Worm (Caenorhabditis elegans): ENCODE results near the gene tank-1.

Gene tank-1

DNA sequence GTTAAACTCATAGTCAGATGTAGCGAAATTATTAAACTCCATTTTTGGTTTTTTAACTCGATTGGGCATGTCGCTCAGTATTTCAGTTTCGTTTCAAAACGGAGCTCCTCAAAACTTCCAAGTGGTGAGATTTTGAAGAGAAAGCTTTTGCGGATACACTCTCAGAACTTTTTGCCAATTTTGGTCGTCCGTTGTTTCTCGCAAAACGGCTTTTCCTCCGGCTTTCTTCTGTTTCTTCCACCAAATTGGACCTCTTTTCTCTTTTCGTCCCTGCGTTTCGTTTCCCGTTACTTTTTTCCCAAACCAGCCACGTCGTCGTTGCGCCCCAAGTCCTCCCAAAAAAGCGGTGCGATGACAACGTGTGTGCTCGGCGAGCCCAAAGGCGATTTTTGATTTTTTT, 25.5 kb downstream of the tank-1 start, which contains the start of gene C39F7.1:
Gene C39F7.1, plus strand, starts transcription at position 301 of the 400 bp plus-strand sequence.
- TF ChIP-seq daf-8 (GFP tag; IDR thresholded peaks at IDR 0.05) (no peak), unc-130 (GFP tag; optimal IDR thresholded peaks at IDR 0.05) (no peak), php-3 (GFP tag; IDR thresholded peaks at IDR 0.05) (no peak), nhr-25 (tag; optimal IDR thresholded peaks at IDR 0.05; ENCODE audit: borderline replicate concordance, insufficient read depth) (no peak), arid-1 (GFP tag; conservative IDR thresholded peaks at IDR 0.05) (no peak), mdl-1 (tag; optimal IDR thresholded peaks at IDR 0.05) (no peak), dmd-9 (GFP tag; IDR thresholded peaks at IDR 0.05) (no peak), mxl-2 (GFP tag; conservative IDR thresholded peaks at IDR 0.05) (no peak)

DNA sequence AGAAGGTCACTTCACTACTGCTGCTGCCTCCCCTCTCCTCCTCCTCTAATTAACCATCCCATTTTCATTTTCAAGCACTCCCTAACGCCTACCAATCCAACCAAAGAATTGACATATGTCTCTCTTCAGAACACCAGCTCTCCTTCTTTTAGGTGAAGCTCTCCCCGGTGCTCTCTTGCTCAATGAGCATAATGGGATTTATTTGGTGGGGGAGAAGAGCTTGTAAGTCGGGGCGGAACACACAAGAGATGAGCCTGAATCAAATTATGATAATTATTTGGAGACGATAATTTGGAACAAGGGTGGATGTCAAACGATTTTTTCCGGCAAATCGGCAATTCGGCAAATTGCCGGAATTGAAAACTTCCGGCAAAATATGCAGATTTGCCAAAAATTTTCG, 32.7 kb downstream of the tank-1 start:
- no peak for TF ChIP-seq rbr-2 (tag; optimal IDR thresholded peaks at IDR 0.05)
- TF ChIP-seq aha-1 (tag) = peak; percentile 1

DNA sequence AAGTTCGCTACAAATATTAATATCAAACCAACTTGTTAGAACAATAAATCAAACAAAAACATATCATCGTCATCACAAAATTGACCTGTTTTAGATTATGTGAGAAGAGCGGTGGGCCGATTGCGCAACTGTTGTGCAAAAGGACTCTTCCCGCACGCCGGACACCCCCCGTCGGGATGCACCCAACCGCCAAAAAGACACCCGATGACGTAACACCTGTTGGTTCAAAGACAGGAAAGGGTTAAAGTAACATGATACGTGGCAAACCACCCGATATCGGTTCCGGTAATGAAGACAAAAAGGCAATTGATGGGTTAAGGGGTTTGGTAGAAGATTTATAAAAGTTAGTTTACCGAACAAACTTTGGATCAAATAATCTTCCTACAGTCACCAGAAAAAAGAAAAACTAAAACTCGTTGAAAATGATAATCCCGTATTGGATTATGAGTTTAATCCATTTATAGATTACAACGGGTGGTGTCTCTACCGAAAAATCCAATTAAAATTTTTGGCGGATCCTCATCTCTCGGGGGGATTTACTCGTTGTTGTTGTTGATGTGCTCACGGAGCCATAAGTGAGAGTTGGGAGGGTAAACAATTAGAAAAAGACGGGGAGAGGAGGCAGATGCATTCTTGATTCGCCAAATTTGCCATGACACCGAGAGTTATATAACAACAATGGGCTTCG, 41.3 kb downstream of the tank-1 start:
- TF ChIP-seq unc-62 (GFP tag; optimal IDR thresholded peaks at IDR 0.05 in 1 of 2) (peak in 1 of 2 experiments; percentile 53), unc-62 (tag; optimal IDR thresholded peaks at IDR 0.05) (no peak), zfp-2 (tag; optimal IDR thresholded peaks at IDR 0.05) (no peak), ceh-32 (tag; optimal IDR thresholded peaks at IDR 0.05; ENCODE audit: poor library complexity) (no peak), T20F7.1 (GFP tag; optimal IDR thresholded peaks at IDR 0.05) (no peak)

DNA sequence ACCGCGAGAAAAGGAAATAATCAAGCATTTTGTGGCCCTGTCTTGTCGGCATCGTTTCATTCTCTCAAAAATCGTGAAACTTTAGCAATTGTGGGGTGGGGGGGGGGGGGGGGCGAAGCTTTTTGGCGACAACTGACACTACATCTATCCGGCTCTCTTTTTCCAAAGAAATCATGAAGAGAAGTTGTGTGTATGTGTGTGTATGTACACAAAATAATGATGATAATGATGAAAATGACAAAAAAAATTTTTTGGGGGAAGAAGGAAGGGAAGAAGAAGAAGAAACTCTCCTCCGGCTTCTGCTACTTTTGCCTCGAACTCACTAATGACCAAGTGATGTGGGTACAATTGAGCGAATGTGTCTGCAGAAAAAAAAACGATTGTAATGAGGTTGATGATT, 42.5 kb downstream of the tank-1 start:
- TF ChIP-seq cey-2 (tag; optimal IDR thresholded peaks at IDR 0.05; ENCODE audit: borderline replicate concordance, insufficient read depth) (no peak), nhr-11 (tag; optimal IDR thresholded peaks at IDR 0.05) (peak; percentile 13), daf-16 (GFP tag; optimal IDR thresholded peaks at IDR 0.05) (peak in 1 of 2 experiments; percentile 24), daf-16 (tag; optimal IDR thresholded peaks at IDR 0.05) (no peak)

DNA sequence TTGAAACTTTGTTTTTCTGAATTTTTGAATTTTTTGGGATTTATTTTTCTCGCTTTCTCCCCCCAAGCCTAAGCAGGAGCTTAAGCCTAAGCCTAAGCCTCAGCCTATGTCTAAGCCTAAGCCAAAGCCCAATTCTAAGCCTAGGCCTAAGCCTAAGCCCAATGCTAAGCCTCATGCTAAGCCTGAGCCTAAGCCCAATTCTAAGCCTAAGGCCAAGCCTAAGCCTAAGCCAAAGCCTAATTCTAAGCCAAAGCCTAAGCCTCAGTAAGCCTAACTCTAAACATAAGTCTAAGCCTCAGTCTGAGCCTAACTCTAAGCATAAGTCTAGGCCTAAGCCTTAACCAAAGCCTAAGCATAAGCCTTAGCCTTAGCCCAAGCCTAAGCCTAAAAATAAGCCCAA, 43.1 kb downstream of the tank-1 start:
- peak; percentile 66 for TF ChIP-seq aha-1 (tag)
- TF ChIP-seq F44E2.7 (GFP tag; IDR thresholded peaks at IDR 0.05) = no peak

DNA sequence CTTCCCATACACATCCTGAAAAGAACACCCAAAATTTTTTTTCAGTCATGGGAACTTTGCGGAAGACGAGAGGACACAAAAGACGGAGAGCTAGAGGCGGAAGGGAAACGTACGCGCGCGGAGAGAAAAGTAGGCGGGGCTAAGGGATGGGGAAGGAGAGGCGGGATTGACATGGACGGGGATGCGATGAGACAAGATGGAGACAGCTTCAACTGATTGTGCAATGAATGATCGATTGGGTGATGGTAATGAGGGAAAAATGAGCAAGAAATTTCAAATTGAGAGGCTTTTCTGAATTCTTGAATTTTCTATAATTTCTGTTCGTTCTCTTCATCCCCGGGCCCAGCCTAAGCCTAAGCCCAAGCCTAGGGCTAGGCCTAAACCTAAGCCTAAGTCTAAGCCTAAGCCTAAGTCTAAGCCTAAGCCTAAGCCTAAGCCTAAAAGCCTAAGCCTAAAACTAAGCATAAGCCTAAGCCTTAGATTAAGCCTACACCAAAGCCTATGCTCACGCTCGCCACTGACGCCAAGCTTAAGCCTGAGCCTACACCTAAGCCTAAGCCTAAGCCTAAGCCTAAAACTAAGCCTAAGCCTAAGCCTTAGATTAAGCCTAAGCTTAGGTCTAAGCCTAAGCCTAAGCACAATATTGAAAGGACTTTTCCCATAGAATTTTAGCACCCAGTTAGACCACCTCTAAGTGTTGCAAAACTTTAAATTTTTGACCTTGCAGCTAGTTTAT, 49.0 kb downstream of the tank-1 start:
- peak in 1 of 2 experiments; percentile 61 for TF ChIP-seq unc-62 (GFP tag; optimal IDR thresholded peaks at IDR 0.05 in 1 of 2)
- no peak for TF ChIP-seq unc-62 (tag; optimal IDR thresholded peaks at IDR 0.05)
- no peak for TF ChIP-seq madf-9 (GFP tag; conservative IDR thresholded peaks at IDR 0.05)

DNA sequence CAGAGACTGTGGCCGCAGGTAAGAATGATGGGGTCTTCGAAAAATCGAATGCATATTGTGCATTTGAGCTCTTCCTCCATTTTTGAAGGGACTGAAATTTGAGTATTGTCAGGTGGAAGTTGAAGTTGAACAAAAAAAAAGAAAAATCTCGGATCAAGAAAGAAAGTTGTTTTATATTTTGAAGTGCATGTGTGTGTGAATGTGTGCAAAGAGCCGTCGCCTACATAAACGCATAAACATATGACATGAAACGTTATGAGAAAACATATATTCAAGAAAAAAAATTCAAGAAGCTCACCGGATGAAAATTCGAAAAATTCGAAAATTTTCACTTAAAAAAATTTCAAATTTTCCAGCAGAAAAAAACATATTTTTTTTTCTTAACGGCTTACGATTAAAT, 50.2 kb downstream of the tank-1 start, which contains the start of gene madd-2:
Gene madd-2, minus strand, starts transcription at position 101 of the 400 bp plus-strand sequence.
- TF ChIP-seq vab-7 (GFP tag; IDR thresholded peaks at IDR 0.05) = no peak
- no peak for TF ChIP-seq F26F4.8 (GFP tag; conservative IDR thresholded peaks at IDR 0.05)
- TF ChIP-seq ceh-20 (GFP tag; IDR thresholded peaks at IDR 0.05) = no peak
- no peak for TF ChIP-seq snpc-4 (tag; optimal IDR thresholded peaks at IDR 0.05)
- TF ChIP-seq mdt-29 (GFP tag; IDR thresholded peaks at IDR 0.05) = no peak
- no peak for TF ChIP-seq egl-43 (GFP tag; IDR thresholded peaks at IDR 0.05)
- no peak for TF ChIP-seq dmd-8 (GFP tag; IDR thresholded peaks at IDR 0.05)
- no peak for TF ChIP-seq hmg-1.1 (GFP tag; IDR thresholded peaks at IDR 0.05)
- no peak for TF ChIP-seq nhr-11 (tag; optimal IDR thresholded peaks at IDR 0.05)
- no peak for TF ChIP-seq nhr-76 (tag; optimal IDR thresholded peaks at IDR 0.05)
- TF ChIP-seq cey-2 (tag; optimal IDR thresholded peaks at IDR 0.05; ENCODE audit: borderline replicate concordance, insufficient read depth) = no peak
- no peak for TF ChIP-seq T26A8.4 (GFP tag; IDR thresholded peaks at IDR 0.05)
- TF ChIP-seq pha-4 (GFP tag; IDR thresholded peaks at IDR 0.05) = no peak
- no peak for TF ChIP-seq pha-4 (tag; optimal IDR thresholded peaks at IDR 0.05)
- no peak for TF ChIP-seq lin-29 (GFP tag; IDR thresholded peaks at IDR 0.05)
